Worm (Caenorhabditis elegans) whole organism, young adult: ENCODE results near the gene cpg-8.

Source experiments
- F52B5.7 ChIP-seq: sonication (generic microtip); optimal IDR thresholded peaks from 2 replicates; lab custom pipeline; 2016; ENCODE audit warnings: mild to moderate bottlenecking, missing genetic modification characterization, missing compliant biosample characterization
- F55B11.4 ChIP-seq: sonication (generic microtip); optimal IDR thresholded peaks from 2 replicates; lab custom pipeline; 2016; ENCODE audit warnings: missing compliant biosample characterization, missing genetic modification characterization, borderline replicate concordance; ENCODE audit not compliant: insufficient read depth
- Y53G8AR.9 ChIP-seq: fragments of 200-800 bp; sonication (Bioruptor generic); conservative IDR thresholded peaks from 2 replicates; pipeline ENCODE4 v1.3.6; 2022; ENCODE audit warnings: missing genetic modification reagents, missing genetic modification characterization, missing compliant biosample characterization
- Y67H2A.10 ChIP-seq: fragments of 200-800 bp; sonication (Bioruptor generic); conservative IDR thresholded peaks from 2 replicates; pipeline ENCODE4 v1.3.6; 2022; ENCODE audit warnings: missing genetic modification reagents, missing genetic modification characterization, missing compliant biosample characterization
- Y79H2A.3 ChIP-seq: fragments of 200-800 bp; sonication (Bioruptor generic); conservative IDR thresholded peaks from 2 replicates; pipeline ENCODE4 v1.3.6; 2022; ENCODE audit warnings: missing genetic modification reagents, missing genetic modification characterization, missing compliant biosample characterization
- akir-1 ChIP-seq: fragments of 200-800 bp; sonication (Bioruptor generic); optimal IDR thresholded peaks from 2 replicates; lab custom pipeline; 2018; ENCODE audit warnings: mild to moderate bottlenecking, missing genetic modification characterization, moderate library complexity, missing compliant biosample characterization
- ama-1 ChIP-seq, 3 experiments: fragments of 150-350 bp in 1 of 3; sonication (generic microtip) in 2 of 3; optimal IDR thresholded peaks; 2 replicates each; lab custom pipeline; 2014 to 2018; ENCODE audit warnings: missing biosample characterization in 2 of 3, missing genetic modification characterization in 2 of 3, missing genetic modification reagents in 2 of 3
- atf-7 ChIP-seq: sonication (generic microtip); optimal IDR thresholded peaks from 2 replicates; lab custom pipeline; 2017; ENCODE audit warnings: mild to moderate bottlenecking, missing genetic modification characterization, missing compliant biosample characterization
- athp-1 ChIP-seq: sonication (generic microtip); optimal IDR thresholded peaks from 2 replicates; lab custom pipeline; 2017; ENCODE audit warnings: mild to moderate bottlenecking, missing genetic modification characterization, missing compliant biosample characterization
- attf-3 ChIP-seq: fragments of 200-800 bp; sonication (Bioruptor generic); conservative IDR thresholded peaks from 2 replicates; pipeline ENCODE4 v1.3.6; 2022; ENCODE audit warnings: missing genetic modification reagents, missing genetic modification characterization, missing compliant biosample characterization
- attf-5 ChIP-seq: fragments of 200-800 bp; sonication (Bioruptor generic); optimal IDR thresholded peaks from 2 replicates; lab custom pipeline; 2018; ENCODE audit warnings: mild to moderate bottlenecking, missing genetic modification characterization, missing compliant biosample characterization
- ceh-58 ChIP-seq: fragments of 200-800 bp; sonication (Bioruptor generic); IDR thresholded peaks from 2 replicates; pipeline ENCODE4 v1.3.6; 2022; ENCODE audit warnings: missing genetic modification characterization, missing compliant biosample characterization
- dox-1 ChIP-seq: fragments of 200-800 bp; sonication (Bioruptor generic); IDR thresholded peaks from 2 replicates; pipeline ENCODE4 v1.3.6; 2022; ENCODE audit warnings: missing genetic modification reagents, missing genetic modification characterization, missing compliant biosample characterization
- dpl-1 ChIP-seq: fragments of 150-350 bp; optimal IDR thresholded peaks from 2 replicates; lab custom pipeline; 2014; ENCODE audit warnings: missing biosample characterization, missing genetic modification reagents, missing genetic modification characterization
- egl-44 ChIP-seq: fragments of 200-800 bp; sonication (Bioruptor generic); IDR thresholded peaks from 2 replicates; pipeline ENCODE4 v1.3.6; 2022; ENCODE audit warnings: missing genetic modification reagents, missing genetic modification characterization, missing compliant biosample characterization
- him-1 ChIP-seq: sonication (generic microtip); optimal IDR thresholded peaks from 2 replicates; lab custom pipeline; 2016; ENCODE audit warnings: missing genotype, missing genetic modification reagents, missing genetic modification characterization, missing compliant biosample characterization
- hmg-1.2 ChIP-seq: fragments of 200-800 bp; sonication (Bioruptor generic); IDR thresholded peaks from 2 replicates; pipeline ENCODE4 v1.3.6; 2022; ENCODE audit warnings: missing genetic modification reagents, missing genetic modification characterization, missing compliant biosample characterization
- hmg-20 ChIP-seq: fragments of 200-800 bp; sonication (Bioruptor generic); IDR thresholded peaks from 2 replicates; pipeline ENCODE4 v1.3.6; 2022; ENCODE audit warnings: missing genetic modification reagents, missing genetic modification characterization, missing compliant biosample characterization
- lag-1 ChIP-seq: fragments of 200-800 bp; sonication (Bioruptor generic); IDR thresholded peaks from 2 replicates; pipeline ENCODE4 v1.3.6; 2022; ENCODE audit warnings: missing genetic modification reagents, missing genetic modification characterization, missing compliant biosample characterization
- let-607 ChIP-seq, 2 experiments: fragments of 200-800 bp in 1 of 2; sonication (Bioruptor generic) in 1 of 2; sonication (generic microtip) in 1 of 2; optimal IDR thresholded peaks; 2 replicates each; lab custom pipeline; 2016 to 2018; ENCODE audit warnings: mild to moderate bottlenecking in 2 of 2, missing compliant biosample characterization in 2 of 2, missing genetic modification characterization in 2 of 2, moderate library complexity in 2 of 2, missing genotype in 1 of 2
- lin-40 ChIP-seq: sonication (generic microtip); optimal IDR thresholded peaks from 2 replicates; lab custom pipeline; 2016; ENCODE audit warnings: missing genetic modification characterization, mild to moderate bottlenecking, missing compliant biosample characterization, missing genotype, missing genetic modification reagents
- lsy-27 ChIP-seq: sonication (generic microtip); optimal IDR thresholded peaks from 2 replicates; lab custom pipeline; 2017; ENCODE audit warnings: missing genetic modification characterization, mild to moderate bottlenecking, missing compliant biosample characterization, antibody characterized with exemption, missing genotype, borderline replicate concordance; ENCODE audit not compliant: insufficient read depth
- madf-10 ChIP-seq: sonication (generic microtip); optimal IDR thresholded peaks from 2 replicates; lab custom pipeline; 2016; ENCODE audit warnings: mild to moderate bottlenecking, missing genetic modification characterization, missing compliant biosample characterization
- madf-8 ChIP-seq: fragments of 200-800 bp; sonication (Bioruptor generic); conservative IDR thresholded peaks from 2 replicates; pipeline ENCODE4 v1.3.6; 2022; ENCODE audit warnings: missing genetic modification reagents, missing genetic modification characterization, missing compliant biosample characterization
- nfya-2 ChIP-seq: fragments of 200-800 bp; sonication (Bioruptor generic); IDR thresholded peaks from 2 replicates; pipeline ENCODE4 v1.3.6; 2022; ENCODE audit warnings: missing genetic modification reagents, missing genetic modification characterization, missing compliant biosample characterization
- nhr-120 ChIP-seq: fragments of 200-800 bp; sonication (Bioruptor generic); IDR thresholded peaks from 2 replicates; pipeline ENCODE4 v1.3.6; 2022; ENCODE audit warnings: missing genetic modification characterization, missing compliant biosample characterization
- pbrm-1 ChIP-seq: fragments of 200-800 bp; sonication (Bioruptor generic); IDR thresholded peaks from 2 replicates; pipeline ENCODE4 v1.3.6; 2022; ENCODE audit warnings: missing genetic modification reagents, missing genetic modification characterization, missing compliant biosample characterization
- rcor-1 ChIP-seq: fragments of 200-800 bp; sonication (Bioruptor generic); IDR thresholded peaks from 2 replicates; pipeline ENCODE4 v1.3.6; 2022; ENCODE audit warnings: missing genetic modification reagents, missing genetic modification characterization, missing compliant biosample characterization
- snpc-1.3 ChIP-seq: sonication (generic microtip); optimal IDR thresholded peaks from 2 replicates; lab custom pipeline; 2017; ENCODE audit warnings: missing genetic modification characterization, mild to moderate bottlenecking, missing compliant biosample characterization, antibody characterized with exemption, moderate library complexity, missing genotype, missing genetic modification reagents; ENCODE audit not compliant: insufficient read depth
- snpc-4 ChIP-seq, 5 experiments: fragments of 150-350 bp in 1 of 5; sonication (generic microtip) in 4 of 5; optimal IDR thresholded peaks; 2 replicates each; lab custom pipeline; 2014 to 2018; ENCODE audit warnings: missing genetic modification characterization in 5 of 5, missing biosample characterization in 3 of 5, antibody characterized with exemption in 2 of 5, mild to moderate bottlenecking in 2 of 5, missing compliant biosample characterization in 2 of 5, missing genotype in 2 of 5, moderate library complexity in 2 of 5, missing genetic modification reagents in 1 of 5
- sptf-2 ChIP-seq: fragments of 200-800 bp; sonication (Bioruptor generic); optimal IDR thresholded peaks from 2 replicates; lab custom pipeline; 2018; ENCODE audit warnings: mild to moderate bottlenecking, missing genetic modification characterization, missing compliant biosample characterization
- unc-62 ChIP-seq: fragments of 150-350 bp; optimal IDR thresholded peaks from 2 replicates; lab custom pipeline; 2014; ENCODE audit warnings: missing biosample characterization, missing genetic modification reagents, missing genetic modification characterization
- zfh-2 ChIP-seq: fragments of 200-800 bp; sonication (Bioruptor generic); conservative IDR thresholded peaks from 2 replicates; pipeline ENCODE4 v1.3.6; 2022; ENCODE audit warnings: missing genetic modification reagents, missing genetic modification characterization, missing compliant biosample characterization

cpg-8 gene

ce11 chrV:4676812-4677211 is 15.4 kb downstream of the cpg-8 start:
- TF ChIP-seq athp-1 (tag; lab: Kevin White, UChicago), result no peak
- no peak for TF ChIP-seq hmg-20 (GFP tag; lab: Robert Waterston, UW)
- no peak for TF ChIP-seq zfh-2
- TF ChIP-seq lsy-27, result no peak
- no peak for TF ChIP-seq dox-1 (GFP tag; lab: Robert Waterston, UW)
- no peak for TF ChIP-seq F55B11.4
- no peak for TF ChIP-seq lag-1 (GFP tag; lab: Robert Waterston, UW)

ce11 chrV:4676092-4676491 is 16.1 kb downstream of the cpg-8 start, which contains the start of gene K03B4.6:
TSS of gene K03B4.6 (minus strand) at chrV:4676192.
- no peak for TF ChIP-seq atf-7 (tag; lab: Kevin White, UChicago)
- no peak for TF ChIP-seq pbrm-1
- TF ChIP-seq Y67H2A.10, result no peak
- TF ChIP-seq him-1, result no peak
- TF ChIP-seq, all 124 proteins: peak for 0

- TF ChIP-seq akir-1 (GFP tag; lab: Kevin White, UChicago) (no peak), nhr-120 (GFP tag; lab: Robert Waterston, UW) (no peak), attf-5 (no peak), madf-10 (tag; lab: Kevin White, UChicago) (no peak), ama-1 (optimal IDR thresholded peaks at IDR 0.05; lab: Kevin White, UChicago) (no peak), ama-1 (GFP tag; optimal IDR thresholded peaks at IDR 0.05; lab: Kevin White, UChicago) (no peak), hmg-1.2 (GFP tag; lab: Robert Waterston, UW) (no peak), ceh-58 (GFP tag; lab: Robert Waterston, UW) (no peak)
These were observed 17.7 kb downstream of the cpg-8 start, which contains the start of gene K03B4.8 for ce11 chrV:4674506-4674905. TSS of gene K03B4.8 (minus strand) at chrV:4674606.

ce11 chrV:4672487-4672886 is 19.7 kb downstream of the cpg-8 start, which contains the start of gene K03B4.9:
TSS of gene K03B4.9 (minus strand) at chrV:4672587.
- TF ChIP-seq unc-62 (GFP tag; lab: Kevin White, UChicago) (no peak), nfya-2 (GFP tag; lab: Robert Waterston, UW) (no peak), him-1 (no peak), snpc-1.3 (tag; lab: Kevin White, UChicago) (no peak), Y79H2A.3 (GFP tag; lab: Robert Waterston, UW) (no peak), dox-1 (GFP tag; lab: Robert Waterston, UW) (no peak), snpc-4 (GFP tag; optimal IDR thresholded peaks at IDR 0.05; lab: Kevin White, UChicago) (no peak), snpc-4 (tag; optimal IDR thresholded peaks at IDR 0.05; lab: Kevin White, UChicago) (no peak), atf-7 (tag; lab: Kevin White, UChicago) (no peak), let-607 (tag; optimal IDR thresholded peaks at IDR 0.05; lab: Kevin White, UChicago) (no peak), F52B5.7 (no peak), Y53G8AR.9 (no peak), lin-40 (tag; lab: Kevin White, UChicago) (no peak), sptf-2 (GFP tag; lab: Kevin White, UChicago) (no peak), egl-44 (no peak), attf-3 (GFP tag; lab: Robert Waterston, UW) (no peak), rcor-1 (GFP tag; lab: Robert Waterston, UW) (no peak), akir-1 (GFP tag; lab: Kevin White, UChicago) (no peak), dpl-1 (no peak), madf-8 (no peak)
